Fruit fly (Drosophila melanogaster): ENCODE results near the gene CG31404.

dm6 chr3R:19345214-19345613, 30.6 kb downstream of the CG31404 start:
- TF ChIP-seq rn (GFP tag; IDR thresholded peaks at IDR 0.05) (no peak), fd96Ca (GFP tag; IDR thresholded peaks at IDR 0.05) (no peak), CG32121 (GFP tag; IDR thresholded peaks at IDR 0.05) (no peak), Snoo (tag; optimal IDR thresholded peaks at IDR 0.05) (no peak), Pif1A (GFP tag; optimal IDR thresholded peaks at IDR 0.05) (no peak), CG10348 (GFP tag; IDR thresholded peaks at IDR 0.05) (no peak), CG34367 (tag; optimal IDR thresholded peaks at IDR 0.05) (no peak), CG13204 (GFP tag; optimal IDR thresholded peaks at IDR 0.05) (no peak), EcR (GFP tag; optimal IDR thresholded peaks at IDR 0.05) (no peak)
